Fruit fly (Drosophila melanogaster): ENCODE results near the gene CG5916.

The CG5916 gene

DNA sequence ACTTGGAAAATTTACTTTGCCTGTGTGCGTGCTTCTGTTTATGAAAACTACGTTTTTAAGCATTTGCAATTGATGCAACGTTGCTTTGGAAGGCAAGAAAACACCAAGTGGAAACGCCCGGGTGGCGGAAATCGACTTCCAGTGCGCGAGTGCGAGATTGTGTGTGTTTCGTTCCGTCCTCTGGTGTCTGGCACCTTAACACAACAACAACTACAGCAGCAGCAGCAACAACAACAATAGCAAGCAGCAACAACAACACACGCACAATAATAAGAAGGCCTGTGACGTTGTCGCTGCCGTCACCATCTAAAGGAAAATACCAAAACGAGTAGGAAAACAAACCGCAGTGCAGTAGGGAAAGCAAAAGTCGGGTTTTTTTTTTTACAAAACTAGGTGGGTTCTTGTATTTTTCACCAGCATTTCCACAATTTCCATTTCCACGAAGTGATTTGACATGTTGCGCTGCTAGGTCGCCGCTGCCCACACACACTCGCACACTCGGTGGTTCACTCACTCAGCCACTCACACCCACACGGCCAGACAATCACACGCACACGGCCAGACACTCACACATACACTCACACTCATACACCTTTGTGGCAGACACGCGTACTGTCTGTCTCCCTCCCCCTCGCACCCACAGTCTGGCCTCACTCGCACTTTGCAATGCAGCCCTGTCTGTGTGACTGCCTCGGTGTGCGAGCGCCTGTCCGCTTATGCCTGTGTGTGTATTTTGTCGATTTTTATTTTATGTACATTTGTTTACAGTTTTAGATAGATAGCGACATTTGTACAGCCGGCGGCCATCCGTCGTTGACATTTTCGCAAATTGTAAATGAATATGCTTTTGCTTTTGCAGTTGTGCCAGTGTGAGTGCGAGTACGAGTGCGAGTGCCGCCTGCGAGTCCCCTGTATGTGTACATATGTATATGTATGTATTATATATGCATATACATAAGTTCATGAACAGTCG is 47.3 kb upstream of the CG5916 start (continued):
- TF ChIP-seq net (GFP tag; optimal IDR thresholded peaks at IDR 0.05) (peak; percentile 49), cyc (GFP tag; optimal IDR thresholded peaks at IDR 0.05) (peak; percentile 10), Hr39 (GFP tag; optimal IDR thresholded peaks at IDR 0.05) (no peak), Hr4 (GFP tag; optimal IDR thresholded peaks at IDR 0.05) (peak; percentile 40), CG7368 (GFP tag; optimal IDR thresholded peaks at IDR 0.05) (no peak), svp (GFP tag) (peak; percentile 97), fkh (GFP tag; optimal IDR thresholded peaks at IDR 0.05) (peak; percentile 96), CG6792 (GFP tag; optimal IDR thresholded peaks at IDR 0.05) (no peak), Sox102F (GFP tag; optimal IDR thresholded peaks at IDR 0.05) (peak; percentile 27), Hr38 (GFP tag; optimal IDR thresholded peaks at IDR 0.05) (no peak), CG3919 (GFP tag; optimal IDR thresholded peaks at IDR 0.05) (peak; percentile 49)

DNA sequence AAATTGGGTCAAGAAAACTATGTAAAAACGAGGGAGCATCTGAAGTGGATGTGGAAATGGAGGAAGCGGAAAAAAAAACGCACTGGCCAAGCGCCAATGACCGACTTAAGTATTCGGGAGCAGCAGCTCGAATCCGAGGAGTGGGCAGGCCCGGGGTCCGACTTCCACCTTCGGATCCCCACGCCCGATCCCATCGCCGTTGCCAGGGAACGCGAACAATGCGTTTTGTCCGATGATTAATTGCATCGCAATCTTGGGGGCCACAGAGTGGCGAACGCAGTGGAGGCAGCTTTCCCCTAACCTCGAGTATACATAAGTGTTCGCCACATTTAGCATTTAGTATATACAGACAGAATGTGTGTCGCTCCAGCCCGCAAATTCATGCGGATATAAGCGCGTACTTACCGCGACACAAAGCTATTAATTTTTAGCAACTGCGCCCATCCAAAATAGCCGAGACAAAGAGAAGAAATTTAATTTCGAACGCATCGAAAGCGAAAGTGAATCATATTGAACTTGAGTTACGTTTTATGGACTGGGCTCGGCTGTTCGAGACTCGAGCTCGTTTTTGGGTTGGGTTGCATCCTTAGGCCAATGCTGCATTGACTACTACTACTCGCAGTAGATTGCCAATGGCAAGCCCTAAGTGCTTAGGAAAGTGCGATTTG is 40.9 kb upstream of the CG5916 start:
- no peak for TF ChIP-seq CG8319 (GFP tag; optimal IDR thresholded peaks at IDR 0.05)
- no peak for TF ChIP-seq CG9139 (GFP tag; optimal IDR thresholded peaks at IDR 0.05)
- TF ChIP-seq Blimp-1 (GFP tag; optimal IDR thresholded peaks at IDR 0.05): peak; percentile 75
- no peak for TF ChIP-seq acj6 (GFP tag; optimal IDR thresholded peaks at IDR 0.05)
- no peak for TF ChIP-seq esn (GFP tag; optimal IDR thresholded peaks at IDR 0.05)
- peak; percentile 75 for TF ChIP-seq svp (GFP tag)
- peak; percentile 44 for TF ChIP-seq Eip78C (GFP tag)

DNA sequence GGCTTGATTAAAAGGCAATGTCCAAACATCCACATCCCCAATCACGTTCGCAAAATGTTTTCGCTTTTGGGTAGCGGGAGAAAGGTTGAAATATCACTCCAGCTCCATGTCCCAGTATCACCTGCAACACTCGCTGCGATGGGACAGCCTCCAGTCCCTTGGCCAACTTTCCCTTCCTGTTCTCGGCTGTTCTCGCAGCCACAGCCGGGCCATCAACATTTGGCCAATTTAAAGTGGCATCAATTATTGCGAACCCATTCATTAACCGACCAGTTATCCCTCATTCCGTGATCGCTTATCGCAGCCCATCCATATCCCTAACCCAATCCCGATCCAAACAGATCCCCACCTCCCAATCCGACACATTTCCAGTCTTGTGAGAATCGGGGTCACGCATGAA is 33.7 kb upstream of the CG5916 start:
- TF ChIP-seq Sox14 (GFP tag; optimal IDR thresholded peaks at IDR 0.05): no peak
- TF ChIP-seq svp (GFP tag): peak; percentile 49
- TF ChIP-seq achi (GFP tag; optimal IDR thresholded peaks at IDR 0.05): no peak
- TF ChIP-seq CG32006 (GFP tag; optimal IDR thresholded peaks at IDR 0.05): no peak
- TF ChIP-seq net (GFP tag; optimal IDR thresholded peaks at IDR 0.05): no peak
- peak; percentile 81 for TF ChIP-seq Blimp-1 (GFP tag; optimal IDR thresholded peaks at IDR 0.05)
- peak; percentile 12 for TF ChIP-seq CG6854 (GFP tag; optimal IDR thresholded peaks at IDR 0.05)
- no peak for TF ChIP-seq Ets96B (tag; optimal IDR thresholded peaks at IDR 0.05)

DNA sequence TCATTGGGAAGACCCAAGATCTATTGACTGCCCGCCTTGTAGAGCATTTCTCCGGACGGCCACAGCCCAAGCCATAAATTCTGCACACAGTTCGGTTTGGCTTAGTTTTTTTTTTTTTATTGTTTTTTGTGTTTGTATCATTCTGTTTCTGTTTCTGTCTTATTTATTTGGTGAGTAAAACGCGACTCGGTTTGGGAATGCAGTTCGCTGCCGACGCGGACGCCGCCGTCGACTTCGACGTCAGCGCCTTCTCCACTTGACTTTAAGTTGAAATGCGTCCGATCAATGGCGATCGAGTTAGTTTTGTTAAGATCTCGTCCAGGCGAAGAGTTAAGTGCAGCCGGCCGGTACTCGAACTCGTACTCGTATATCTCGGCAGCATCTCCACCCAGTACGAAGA is 31.0 kb upstream of the CG5916 start, which contains the start of gene Sb:
TSS of gene Sb (plus strand) at position 301 of the 400 bp plus-strand sequence.
- TF ChIP-seq fd59A (GFP tag; optimal IDR thresholded peaks at IDR 0.05) (no peak), CG32006 (GFP tag; optimal IDR thresholded peaks at IDR 0.05) (no peak), CG34406 (GFP tag; optimal IDR thresholded peaks at IDR 0.05) (no peak), CG11762 (GFP tag; optimal IDR thresholded peaks at IDR 0.05; ENCODE audit: insufficient read depth) (no peak), cyc (GFP tag; optimal IDR thresholded peaks at IDR 0.05) (no peak), lz (GFP tag; optimal IDR thresholded peaks at IDR 0.05) (no peak)

DNA sequence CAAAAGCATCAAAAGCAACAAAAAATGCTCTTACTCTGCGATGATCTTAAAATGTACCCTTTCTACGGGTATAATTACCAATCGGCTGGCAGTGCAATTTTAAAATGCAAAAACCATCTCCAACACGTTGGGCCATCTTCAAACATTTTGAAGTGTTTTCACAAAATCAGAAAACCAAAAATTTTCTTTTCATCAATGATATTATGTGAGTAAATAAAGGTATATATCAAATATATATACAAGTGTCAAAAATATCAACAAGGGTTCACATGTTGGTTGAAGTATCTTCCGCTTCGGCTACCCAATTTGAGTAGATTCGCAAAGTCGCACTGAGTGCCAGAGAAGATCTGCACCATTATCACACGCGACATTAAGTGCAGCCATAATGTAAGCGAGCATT is 29.5 kb upstream of the CG5916 start:
- TF ChIP-seq acj6 (GFP tag; optimal IDR thresholded peaks at IDR 0.05) (peak; percentile 1), Lpt (GFP tag; optimal IDR thresholded peaks at IDR 0.05) (no peak), CG11902 (GFP tag; optimal IDR thresholded peaks at IDR 0.05) (peak; percentile 2), CG3919 (GFP tag; optimal IDR thresholded peaks at IDR 0.05) (peak; percentile 39), CG8632 (GFP tag; optimal IDR thresholded peaks at IDR 0.05) (peak; percentile 2), OdsH (GFP tag; optimal IDR thresholded peaks at IDR 0.05) (no peak), Met (GFP tag; optimal IDR thresholded peaks at IDR 0.05) (peak; percentile 0), CG32006 (GFP tag; optimal IDR thresholded peaks at IDR 0.05) (peak; percentile 14), Smox (GFP tag; optimal IDR thresholded peaks at IDR 0.05) (peak; percentile 5), CG6792 (GFP tag; optimal IDR thresholded peaks at IDR 0.05) (peak; percentile 13), CG6808 (GFP tag; optimal IDR thresholded peaks at IDR 0.05) (peak; percentile 27), cyc (GFP tag; optimal IDR thresholded peaks at IDR 0.05) (peak; percentile 25), Eip78C (GFP tag) (peak; percentile 67), topi (GFP tag; optimal IDR thresholded peaks at IDR 0.05) (peak; percentile 54), achi (GFP tag; optimal IDR thresholded peaks at IDR 0.05) (no peak), svp (GFP tag) (peak; percentile 71), ss (GFP tag; optimal IDR thresholded peaks at IDR 0.05) (peak in 1 of 2 experiments; percentile 18), lz (GFP tag; optimal IDR thresholded peaks at IDR 0.05) (peak; percentile 3), esn (GFP tag; optimal IDR thresholded peaks at IDR 0.05) (peak; percentile 30), CG34406 (GFP tag; optimal IDR thresholded peaks at IDR 0.05) (no peak), CG3032 (tag; optimal IDR thresholded peaks at IDR 0.05) (peak; percentile 25), Blimp-1 (GFP tag; optimal IDR thresholded peaks at IDR 0.05) (no peak), CG10669 (GFP tag; optimal IDR thresholded peaks at IDR 0.05) (peak; percentile 23), pdm3 (GFP tag; optimal IDR thresholded peaks at IDR 0.05) (peak; percentile 24), fkh (GFP tag; optimal IDR thresholded peaks at IDR 0.05) (no peak), Sox14 (GFP tag; optimal IDR thresholded peaks at IDR 0.05) (no peak)
